Fruit fly (Drosophila melanogaster) whole organism, embryonic: ENCODE results near the gene syd.

Experiments
- CG13287 ChIP-seq: fragments of 200-800 bp; sonication (Bioruptor generic); IDR thresholded peaks from 2 replicates; pipeline ENCODE4 v1.3.6; 2022; ENCODE audit warnings: missing biosample characterization, missing genetic modification characterization; ENCODE audit not compliant: partially characterized antibody
- CG13894 ChIP-seq: fragments of 200-800 bp; sonication (Bioruptor generic); optimal IDR thresholded peaks from 3 replicates; lab custom pipeline; 2018; ENCODE audit warnings: missing biosample characterization, mild to moderate bottlenecking, missing genetic modification characterization, moderate library complexity
- CG17612 ChIP-seq: fragments of 200-800 bp; sonication (Bioruptor generic); IDR thresholded peaks from 2 replicates; pipeline ENCODE4 v1.3.6; 2022; ENCODE audit warnings: missing biosample characterization, missing genetic modification characterization
- CG18599 ChIP-seq: fragments of 200-800 bp; sonication (Bioruptor generic); optimal IDR thresholded peaks from 3 replicates; lab custom pipeline; 2017; ENCODE audit warnings: missing biosample characterization, missing genetic modification characterization, mild to moderate bottlenecking, moderate library complexity, missing genetic modification reagents
- CG7357 ChIP-seq: fragments of 200-800 bp; sonication (Bioruptor generic); IDR thresholded peaks from 3 replicates; pipeline ENCODE4 v1.3.6; 2022; ENCODE audit warnings: missing biosample characterization, missing genetic modification characterization
- ac ChIP-seq: fragments of 200-800 bp; sonication (Bioruptor generic); optimal IDR thresholded peaks from 3 replicates; lab custom pipeline; 2017; ENCODE audit warnings: missing biosample characterization, mild to moderate bottlenecking, missing genetic modification characterization
- kni ChIP-seq: fragments of 200-800 bp; sonication (Bioruptor generic); optimal IDR thresholded peaks from 3 replicates; lab custom pipeline; 2017; ENCODE audit warnings: mild to moderate bottlenecking, missing biosample characterization, missing genetic modification reagents, missing genetic modification characterization
- nerfin-2 ChIP-seq: fragments of 200-800 bp; sonication (Bioruptor generic); IDR thresholded peaks from 2 replicates; pipeline ENCODE4 v1.3.6; 2022; ENCODE audit warnings: missing biosample characterization, missing genetic modification characterization; ENCODE audit not compliant: partially characterized antibody
- stc ChIP-seq: fragments of 200-800 bp; sonication (Bioruptor generic); IDR thresholded peaks from 2 replicates; pipeline ENCODE4 v1.3.6; 2022; ENCODE audit warnings: missing biosample characterization, missing genetic modification characterization
- vnd ChIP-seq: fragments of 200-800 bp; sonication (Bioruptor generic); IDR thresholded peaks from 3 replicates; pipeline ENCODE4 v1.3.6; 2022; ENCODE audit warnings: missing biosample characterization, missing genetic modification characterization; ENCODE audit not compliant: partially characterized antibody

- no peak for TF ChIP-seq ac
- no peak for TF ChIP-seq nerfin-2
- TF ChIP-seq CG13287 (GFP tag; lab: Robert Waterston, UW) = no peak
- no peak for TF ChIP-seq CG13894 (tag; lab: Kevin White, UChicago)
- no peak for TF ChIP-seq CG18599 (GFP tag; lab: Kevin White, UChicago)
- TF ChIP-seq kni (GFP tag; lab: Kevin White, UChicago) = no peak
- no peak for TF ChIP-seq vnd (GFP tag; lab: Robert Waterston, UW)
- TF ChIP-seq stc (GFP tag; lab: Robert Waterston, UW) = no peak
- TF ChIP-seq CG7357 = no peak
- TF ChIP-seq CG17612 (GFP tag; lab: Robert Waterston, UW) = no peak
Observed at dm6 chr3L:7963549-7963948, 27.6 kb upstream of the syd start.
